Fruit fly (Drosophila melanogaster): ENCODE measurements around the gene LanA.
A peak's percentile ranks its signal among the peaks of the same experiment; 100 is the strongest.

Gene LanA

DNA sequence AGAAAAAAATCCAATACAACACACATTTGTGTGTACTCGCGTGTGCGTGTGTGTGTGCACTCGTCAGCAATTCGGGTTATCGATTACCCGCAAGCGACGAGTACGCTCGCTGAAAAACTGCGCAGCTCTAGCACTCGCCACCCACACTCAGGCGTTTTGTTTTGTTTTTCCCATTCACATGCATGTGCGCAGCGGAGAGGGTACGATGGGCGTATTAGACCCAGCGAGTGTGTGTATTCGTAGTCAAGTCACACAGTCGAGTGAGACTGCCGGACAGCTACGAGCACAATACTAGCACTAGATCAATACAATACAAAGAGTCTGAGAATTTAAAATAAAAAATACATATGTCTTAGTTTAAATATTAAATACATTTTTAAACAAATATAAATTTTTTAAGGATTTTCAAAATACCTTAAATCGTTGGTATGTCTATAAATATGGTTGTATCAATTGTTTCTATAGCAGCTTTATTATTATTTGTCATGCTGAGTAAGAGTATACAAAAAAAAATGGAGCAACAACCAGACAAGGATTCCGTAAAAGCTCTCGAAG is 32.9 kb downstream of the LanA start, which contains the start of the genes D19B and CG43293:
TSS of gene D19B (minus strand) at position 37 of the 555 bp plus-strand sequence.
TSS of gene CG43293 (plus strand) at position 306 of the 555 bp plus-strand sequence.
- TF ChIP-seq CG8478 (optimal IDR thresholded peaks at IDR 0.05): no peak
- TF ChIP-seq CTCF (optimal IDR thresholded peaks at IDR 0.05): peak; percentile 30 to 53

DNA sequence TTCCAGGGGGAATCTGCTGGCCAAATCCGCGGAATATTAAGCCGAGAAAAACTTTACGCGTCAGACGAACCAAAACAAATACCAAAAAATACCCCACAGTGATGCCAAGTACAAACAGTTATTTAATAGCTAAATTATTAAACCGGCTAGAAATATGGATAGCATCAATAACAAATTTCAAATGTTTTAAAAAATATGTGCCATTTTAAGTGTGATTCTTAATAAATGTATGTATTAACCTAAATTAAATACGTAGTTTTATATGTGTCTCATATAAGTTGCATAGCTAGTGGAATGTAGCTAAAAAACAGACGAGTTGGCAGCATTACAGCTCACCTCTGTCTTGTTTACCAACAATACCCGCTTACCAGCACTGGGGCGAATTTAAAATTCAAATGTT is 36.0 kb downstream of the LanA start, which contains the start of gene CG10274:
TSS of gene CG10274 (minus strand) at position 54 of the 400 bp plus-strand sequence.
- no peak for TF ChIP-seq CG8478 (optimal IDR thresholded peaks at IDR 0.05)
- TF ChIP-seq CTCF (optimal IDR thresholded peaks at IDR 0.05): no peak

DNA sequence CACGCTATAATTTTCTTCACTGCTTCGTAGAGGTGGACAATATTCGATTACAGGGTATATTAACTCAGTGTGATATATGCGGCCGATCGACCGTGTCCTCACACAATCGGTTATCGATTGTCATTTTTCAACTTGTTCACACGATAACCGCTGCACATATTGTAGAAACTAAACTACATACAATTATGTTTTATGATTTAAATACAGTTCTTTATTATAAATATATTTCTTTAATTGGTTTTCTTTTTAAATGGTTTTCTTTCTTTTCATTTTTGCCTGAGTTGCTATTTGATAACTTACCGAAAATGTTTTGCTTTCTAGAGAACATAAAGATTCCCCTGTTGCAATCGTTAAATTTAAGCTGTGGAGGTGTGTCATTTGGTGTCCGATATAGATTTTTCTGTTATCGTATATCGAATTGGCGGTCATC is 44.0 kb downstream of the LanA start, which contains the start of the genes fmt and CG7376:
TSS of gene fmt (minus strand) at position 55 of the 430 bp plus-strand sequence.
TSS of gene CG7376 (plus strand) at position 423 of the 430 bp plus-strand sequence.
- no peak for TF ChIP-seq CTCF (optimal IDR thresholded peaks at IDR 0.05)
- TF ChIP-seq CG8478 (optimal IDR thresholded peaks at IDR 0.05): no peak

DNA sequence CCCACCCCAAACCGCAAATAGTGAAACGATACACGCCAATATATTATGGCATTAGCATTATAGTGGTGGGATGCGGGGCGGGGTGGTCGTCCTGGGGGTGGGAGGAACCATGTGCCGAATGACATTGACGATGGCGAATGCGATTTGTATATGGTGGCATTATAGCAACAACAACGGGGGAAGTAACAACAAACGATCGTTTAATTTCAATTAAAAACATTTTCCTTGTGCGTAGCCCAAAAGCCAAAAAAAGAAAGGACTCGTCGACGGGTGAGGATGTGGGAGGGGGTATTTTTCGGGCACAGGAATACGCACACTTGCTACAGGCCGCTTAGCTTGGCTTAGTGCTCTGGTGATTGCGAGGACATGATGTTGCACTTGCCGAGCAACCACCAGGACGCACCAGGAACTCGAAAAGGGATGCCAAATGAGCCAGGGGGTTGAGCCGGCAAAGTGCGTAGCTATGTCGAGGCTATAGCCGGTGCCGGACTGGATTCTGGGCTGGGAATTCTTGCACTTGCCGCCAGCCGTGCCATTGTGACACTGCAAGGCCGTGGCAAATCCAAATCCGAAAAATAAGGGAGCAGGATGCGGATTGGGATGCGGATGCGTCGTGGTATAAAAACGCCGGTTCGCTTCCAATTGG is 55.2 kb downstream of the LanA start, which contains the start of gene Prdm13:
TSS of gene Prdm13 (plus strand) at position 645 of the 646 bp plus-strand sequence.
- no peak for TF ChIP-seq CTCF (optimal IDR thresholded peaks at IDR 0.05)
- no peak for TF ChIP-seq CG8478 (optimal IDR thresholded peaks at IDR 0.05)

DNA sequence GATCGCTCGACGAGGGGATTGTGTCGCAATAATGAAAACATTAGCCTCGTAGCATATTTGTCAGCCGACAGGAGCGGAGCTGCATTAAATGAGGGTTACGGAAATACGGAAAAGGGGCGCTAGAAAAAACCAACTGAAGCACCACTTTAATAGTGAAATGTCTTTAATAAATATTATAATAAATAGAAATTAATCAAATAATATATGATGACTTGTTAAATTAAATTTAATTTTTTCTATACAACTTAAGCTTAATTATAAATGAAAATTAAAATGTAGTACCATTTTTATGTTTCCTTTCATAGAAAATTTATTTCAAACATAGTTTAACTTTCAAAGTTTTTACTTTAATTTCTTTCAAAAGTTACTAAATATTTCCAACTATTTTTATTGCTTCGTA is 55.8 kb downstream of the LanA start:
- TF ChIP-seq CTCF (optimal IDR thresholded peaks at IDR 0.05) (no peak), CG8478 (optimal IDR thresholded peaks at IDR 0.05) (no peak)

DNA sequence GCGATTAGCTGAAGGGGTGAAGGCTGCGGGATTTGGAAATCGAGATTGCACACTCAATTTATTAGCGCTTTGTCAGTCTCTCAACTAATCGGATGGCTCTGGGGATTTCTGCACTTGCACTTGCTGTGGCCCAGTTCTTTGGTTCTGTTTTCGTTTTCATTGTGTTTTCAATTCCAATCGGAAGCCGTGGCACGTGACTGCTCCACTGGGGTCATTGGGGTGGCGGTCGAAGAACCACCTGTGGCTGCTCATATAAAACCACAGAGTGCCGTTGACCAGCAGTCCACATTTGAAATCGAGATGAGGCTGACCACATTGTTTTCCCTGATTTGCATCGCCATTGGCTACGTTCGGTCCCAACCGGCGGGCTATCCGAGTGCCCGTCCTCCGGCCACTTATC is 57.3 kb downstream of the LanA start, which contains the start of gene Cpr65Az:
TSS of gene Cpr65Az (plus strand) at position 301 of the 400 bp plus-strand sequence.
- TF ChIP-seq CTCF (optimal IDR thresholded peaks at IDR 0.05) (no peak), CG8478 (optimal IDR thresholded peaks at IDR 0.05) (no peak)

DNA sequence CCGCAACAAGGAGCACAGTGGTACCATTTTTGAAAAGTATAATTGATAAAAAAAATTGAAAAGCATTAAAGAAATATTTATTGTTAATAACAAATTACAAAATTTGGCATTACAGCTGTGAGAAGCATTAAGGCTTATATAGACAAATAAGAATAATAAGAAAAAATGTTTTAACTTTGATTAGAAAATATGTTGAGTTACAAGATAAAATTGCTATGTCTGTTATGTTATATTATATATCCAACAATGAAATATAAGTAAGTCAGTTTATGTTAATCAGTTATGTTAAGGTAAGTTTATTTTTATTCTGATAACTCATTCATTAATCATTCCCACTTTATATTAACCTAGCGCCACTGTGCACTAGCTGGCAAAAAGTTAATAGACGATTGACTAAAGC is 58.0 kb downstream of the LanA start:
- TF ChIP-seq CTCF (optimal IDR thresholded peaks at IDR 0.05) (no peak), CG8478 (optimal IDR thresholded peaks at IDR 0.05) (no peak)

DNA sequence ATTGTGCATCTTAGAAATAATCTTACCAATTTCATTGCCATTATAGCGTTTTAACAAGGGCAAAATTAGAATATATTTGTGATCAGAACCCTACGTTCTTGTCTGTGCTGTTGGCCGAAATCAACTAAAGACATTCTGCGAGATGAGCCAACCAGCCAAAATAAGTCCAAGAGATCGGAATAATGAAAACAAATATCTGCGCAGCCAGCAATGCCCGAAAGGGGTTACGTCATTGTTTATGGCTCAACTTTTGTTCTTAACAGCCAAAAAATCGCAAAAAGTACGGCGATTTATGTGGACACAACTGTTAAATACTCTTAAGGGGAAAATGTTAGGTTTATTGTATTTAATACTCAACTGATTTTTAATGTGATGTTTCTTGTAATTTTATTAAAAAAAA is 59.3 kb downstream of the LanA start, which contains the start of gene Cpr65Ay:
TSS of gene Cpr65Ay (minus strand) at position 101 of the 400 bp plus-strand sequence.
- TF ChIP-seq CG8478 (optimal IDR thresholded peaks at IDR 0.05) (no peak), CTCF (optimal IDR thresholded peaks at IDR 0.05) (no peak)

DNA sequence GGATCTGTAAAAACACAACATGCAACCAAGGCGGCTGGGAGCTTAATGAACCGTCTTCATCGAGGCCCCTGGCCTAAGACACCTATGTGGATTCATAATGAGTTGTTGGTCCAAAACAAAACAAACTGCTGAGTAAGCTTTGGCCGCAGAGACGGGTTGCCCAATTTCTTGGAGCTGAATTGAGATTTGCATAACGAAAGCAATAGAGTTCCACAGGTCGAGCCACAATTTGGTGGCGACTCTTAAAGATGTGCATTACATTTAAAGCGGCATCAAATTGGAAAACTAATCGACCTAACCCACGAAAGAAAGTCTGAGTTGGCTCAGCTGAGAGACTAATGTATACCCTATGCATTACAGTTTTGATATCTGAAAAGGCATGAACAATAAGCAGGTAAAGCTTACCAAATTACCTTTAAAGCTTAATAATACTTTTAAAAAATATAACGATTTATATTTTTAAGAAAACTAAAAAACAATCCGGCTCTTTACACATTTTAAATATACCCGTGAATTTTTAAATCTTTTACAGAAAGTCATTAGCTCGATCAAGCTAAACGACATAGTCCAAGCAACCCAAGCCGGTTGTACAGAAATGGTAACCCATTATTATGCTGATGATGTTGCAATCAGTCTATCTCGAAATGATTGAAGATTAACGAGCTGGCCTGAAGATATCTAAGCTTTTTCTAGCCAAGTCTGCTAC is 60.3 kb downstream of the LanA start, which contains the start of gene CG13297:
TSS of gene CG13297 (minus strand) at position 51 of the 706 bp plus-strand sequence.
- TF ChIP-seq CG8478 (optimal IDR thresholded peaks at IDR 0.05): no peak
- TF ChIP-seq CTCF (optimal IDR thresholded peaks at IDR 0.05): no peak

DNA sequence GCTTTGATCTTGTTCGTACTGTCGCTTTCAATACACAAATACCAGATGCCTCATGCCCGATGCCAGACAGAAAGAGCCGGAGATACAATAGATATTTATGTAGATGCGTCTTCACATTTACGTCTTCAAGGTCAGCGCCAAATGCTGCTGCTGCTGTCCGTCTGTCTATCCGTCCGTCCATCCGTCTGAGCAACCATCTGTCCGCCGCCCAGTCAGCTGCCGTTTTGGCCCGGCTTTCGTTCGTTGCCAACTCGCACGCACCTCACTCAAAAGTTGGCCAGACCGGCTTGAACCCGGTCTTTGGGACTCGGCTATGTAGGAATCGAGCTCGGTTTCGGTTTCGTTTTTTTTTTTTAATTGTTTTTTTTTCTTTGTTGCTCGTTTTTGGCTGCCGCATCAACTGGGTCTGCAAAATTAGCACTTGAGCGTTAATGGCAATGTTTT is 62.8 kb downstream of the LanA start:
- TF ChIP-seq CG8478 (optimal IDR thresholded peaks at IDR 0.05) (no peak), CTCF (optimal IDR thresholded peaks at IDR 0.05) (no peak)
